Fruit fly (Drosophila melanogaster): ENCODE measurements around the gene CG43246.

Gene CG43246

dm6 chr3L:14562672-14563071 is 26.2 kb downstream of the CG43246 start (continued):
- TF ChIP-seq CG2199 (GFP tag; IDR thresholded peaks at IDR 0.05) (peak; percentile 89), sens (GFP tag) (peak; percentile 51), ftz-f1 (GFP tag; optimal IDR thresholded peaks at IDR 0.05) (peak; percentile 8), Bgb (GFP tag; IDR thresholded peaks at IDR 0.05; ENCODE audit: partially characterized antibody) (peak; percentile 16; the same call in 1 of the 2 replicates), gsb-n (tag; optimal IDR thresholded peaks at IDR 0.05) (peak; percentile 33), CG7987 (GFP tag; optimal IDR thresholded peaks at IDR 0.05) (no peak), jing (GFP tag; optimal IDR thresholded peaks at IDR 0.05) (no peak), CG17359 (tag; optimal IDR thresholded peaks at IDR 0.05) (peak; percentile 46), HmgZ (tag; optimal IDR thresholded peaks at IDR 0.05) (peak; percentile 32), CG13287 (GFP tag; IDR thresholded peaks at IDR 0.05; ENCODE audit: partially characterized antibody) (peak; percentile 10; the same call in 1 of the 2 replicates), CG6683 (GFP tag; optimal IDR thresholded peaks at IDR 0.05) (no peak), pzg (GFP tag; optimal IDR thresholded peaks at IDR 0.05) (peak; percentile 8), CTCF (GFP tag; optimal IDR thresholded peaks at IDR 0.05) (peak; percentile 96), CG32532 (GFP tag; IDR thresholded peaks at IDR 0.05) (peak; percentile 57; the same call in 1 of the 2 replicates), pfk (GFP tag; optimal IDR thresholded peaks at IDR 0.05) (no peak), croc (GFP tag; conservative IDR thresholded peaks at IDR 0.05) (no peak), Med (GFP tag) (peak; percentile 69), Rfx (GFP tag; IDR thresholded peaks at IDR 0.05) (peak; percentile 51; the same call in 1 of the 2 replicates), CG15514 (GFP tag; optimal IDR thresholded peaks at IDR 0.05) (peak; percentile 97), CG11723 (GFP tag; optimal IDR thresholded peaks at IDR 0.05) (no peak), Trl (optimal IDR thresholded peaks at IDR 0.05) (no peak), Trl (GFP tag; optimal IDR thresholded peaks at IDR 0.05) (no peak), CG17829 (tag; optimal IDR thresholded peaks at IDR 0.05) (peak; percentile 30), pita (GFP tag; optimal IDR thresholded peaks at IDR 0.05) (peak; percentile 77), kah (GFP tag; optimal IDR thresholded peaks at IDR 0.05) (peak; percentile 84), CG1603 (tag; optimal IDR thresholded peaks at IDR 0.05) (peak; percentile 35), CG11504 (tag; optimal IDR thresholded peaks at IDR 0.05) (peak; percentile 24)

- no peak for TF ChIP-seq lbe (GFP tag; optimal IDR thresholded peaks at IDR 0.05)
- TF ChIP-seq CG2199 (GFP tag; IDR thresholded peaks at IDR 0.05) = peak; percentile 91
- no peak for TF ChIP-seq CG5180 (GFP tag; optimal IDR thresholded peaks at IDR 0.05)
- peak; percentile 30 for TF ChIP-seq gsb-n (tag; optimal IDR thresholded peaks at IDR 0.05)
- TF ChIP-seq CG7271 (tag; optimal IDR thresholded peaks at IDR 0.05) = no peak
Observed at dm6 chr3L:14563461-14563860, 27.0 kb downstream of the CG43246 start.

DNA sequence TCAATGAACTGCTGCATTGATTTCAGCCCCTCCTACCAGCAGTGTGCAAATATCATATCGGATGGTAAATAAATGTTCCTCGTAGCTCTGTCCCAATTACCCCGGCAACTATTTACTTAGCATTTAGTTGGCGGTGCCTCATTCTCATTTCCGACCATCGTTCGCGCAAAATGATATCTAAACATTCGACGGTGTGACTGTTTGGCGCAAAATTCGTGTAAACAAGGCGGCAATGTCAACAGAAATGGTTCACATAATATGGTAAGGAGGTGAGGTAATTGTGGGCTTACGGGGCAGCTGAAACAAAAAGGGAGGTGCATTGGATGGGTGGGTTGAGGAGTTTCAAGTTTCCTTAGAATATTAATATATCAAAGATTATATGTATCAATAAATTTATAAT is 28.0 kb downstream of the CG43246 start:
- TF ChIP-seq Hr51 (GFP tag; optimal IDR thresholded peaks at IDR 0.05) (no peak), CG32532 (GFP tag; IDR thresholded peaks at IDR 0.05) (0 out of 2 replicates have a peak, but pooled peaks have one; percentile 16), lab (GFP tag; optimal IDR thresholded peaks at IDR 0.05) (peak; percentile 39), twi (tag; optimal IDR thresholded peaks at IDR 0.05) (no peak), CG14965 (GFP tag; optimal IDR thresholded peaks at IDR 0.05; ENCODE audit: borderline replicate concordance) (no peak), CG8290 (GFP tag; optimal IDR thresholded peaks at IDR 0.05) (no peak), CG8290 (tag; optimal IDR thresholded peaks at IDR 0.05) (peak in 1 of 2 experiments; percentile 46), CG15514 (GFP tag; optimal IDR thresholded peaks at IDR 0.05) (peak; percentile 19), fd102C (GFP tag; optimal IDR thresholded peaks at IDR 0.05) (peak; percentile 51), CG32767 (GFP tag; IDR thresholded peaks at IDR 0.05) (no peak), CG3281 (GFP tag; optimal IDR thresholded peaks at IDR 0.05) (peak; percentile 30), CG8478 (optimal IDR thresholded peaks at IDR 0.05) (no peak), CG18599 (GFP tag; optimal IDR thresholded peaks at IDR 0.05) (peak; percentile 46), CG15696 (tag; optimal IDR thresholded peaks at IDR 0.05) (peak; percentile 14), CG11398 (GFP tag; optimal IDR thresholded peaks at IDR 0.05) (peak; percentile 18), CG15479 (GFP tag; optimal IDR thresholded peaks at IDR 0.05) (peak; percentile 43), zen (tag; optimal IDR thresholded peaks at IDR 0.05) (peak; percentile 7), CG2116 (GFP tag; optimal IDR thresholded peaks at IDR 0.05) (no peak), CG17359 (tag; optimal IDR thresholded peaks at IDR 0.05) (no peak), dimm (GFP tag; IDR thresholded peaks at IDR 0.05) (no peak), Fer1 (GFP tag; optimal IDR thresholded peaks at IDR 0.05) (peak; percentile 40), schlank (tag; optimal IDR thresholded peaks at IDR 0.05) (peak; percentile 8), CG7987 (GFP tag; optimal IDR thresholded peaks at IDR 0.05) (peak; percentile 3)
